Fruit fly (Drosophila melanogaster): ENCODE data around the gene Kap-alpha3.
A peak's percentile ranks its signal among the peaks of the same experiment; 100 is the strongest.

Gene Kap-alpha3

DNA sequence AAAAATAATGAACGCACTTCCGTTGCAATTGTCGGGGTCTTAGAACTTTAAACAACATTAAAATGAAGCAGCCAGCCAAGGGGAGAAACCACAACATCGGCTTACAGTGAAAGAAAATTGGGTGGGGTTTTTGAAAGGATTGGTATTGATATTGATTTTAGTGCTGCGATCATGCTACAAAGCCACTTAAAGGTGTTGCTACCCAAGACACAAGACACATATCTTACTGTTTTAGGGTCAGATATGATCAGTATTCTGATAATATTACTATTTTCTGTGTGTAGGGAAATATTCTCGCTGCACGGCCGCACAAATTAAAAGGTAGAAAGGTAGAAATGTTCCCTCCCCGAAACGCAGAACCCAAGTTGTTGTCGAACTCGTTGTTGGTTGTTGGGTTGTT lies 27.6 kb upstream of the Kap-alpha3 start (continued):
- TF ChIP-seq CG2678 (tag; optimal IDR thresholded peaks at IDR 0.05) (peak; percentile 23), CG13894 (tag; optimal IDR thresholded peaks at IDR 0.05) (no peak), exex (tag; optimal IDR thresholded peaks at IDR 0.05) (no peak), Deaf1 (tag; optimal IDR thresholded peaks at IDR 0.05) (no peak), CG1792 (GFP tag; optimal IDR thresholded peaks at IDR 0.05) (no peak), Rfx (GFP tag; IDR thresholded peaks at IDR 0.05) (no peak), CG10543 (GFP tag; optimal IDR thresholded peaks at IDR 0.05) (no peak), Dbx (GFP tag; IDR thresholded peaks at IDR 0.05) (no peak), CG15073 (GFP tag; optimal IDR thresholded peaks at IDR 0.05) (no peak), ranshi (GFP tag; IDR thresholded peaks at IDR 0.05) (no peak), PHDP (tag; optimal IDR thresholded peaks at IDR 0.05) (no peak), vnd (GFP tag; IDR thresholded peaks at IDR 0.05; ENCODE audit: partially characterized antibody) (no peak), gcm (GFP tag; optimal IDR thresholded peaks at IDR 0.05) (no peak), CG32532 (GFP tag; IDR thresholded peaks at IDR 0.05) (no peak), CG4707 (GFP tag; optimal IDR thresholded peaks at IDR 0.05) (no peak), dmrt11E (tag; optimal IDR thresholded peaks at IDR 0.05) (peak; percentile 81), CG12104 (GFP tag; optimal IDR thresholded peaks at IDR 0.05) (no peak), Sin3A (optimal IDR thresholded peaks at IDR 0.05) (no peak), salm (tag; optimal IDR thresholded peaks at IDR 0.05) (no peak), CG4360 (GFP tag; IDR thresholded peaks at IDR 0.05) (no peak), Mad (GFP tag; optimal IDR thresholded peaks at IDR 0.05) (no peak), TFAM (GFP tag; optimal IDR thresholded peaks at IDR 0.05) (no peak), CG3847 (GFP tag; IDR thresholded peaks at IDR 0.05) (no peak), eyg (GFP tag; optimal IDR thresholded peaks at IDR 0.05) (no peak), Lim3 (GFP tag; IDR thresholded peaks at IDR 0.05) (no peak), peb (GFP tag; IDR thresholded peaks at IDR 0.05) (no peak), CG17912 (GFP tag; optimal IDR thresholded peaks at IDR 0.05) (no peak), Sox102F (GFP tag; optimal IDR thresholded peaks at IDR 0.05) (no peak), CG13624 (GFP tag; optimal IDR thresholded peaks at IDR 0.05) (no peak), vvl (GFP tag; IDR thresholded peaks at IDR 0.05) (peak; percentile 61; the same call in 1 of the 2 replicates), grau (tag; optimal IDR thresholded peaks at IDR 0.05) (peak; percentile 28), unc-4 (GFP tag; IDR thresholded peaks at IDR 0.05; ENCODE audit: partially characterized antibody) (no peak), CG13424 (tag; optimal IDR thresholded peaks at IDR 0.05) (peak; percentile 8), lab (GFP tag; optimal IDR thresholded peaks at IDR 0.05) (peak; percentile 2), sd (tag; optimal IDR thresholded peaks at IDR 0.05) (no peak), chm (GFP tag; IDR thresholded peaks at IDR 0.05) (peak; percentile 63; the same call in 1 of the 2 replicates), CG11456 (GFP tag; IDR thresholded peaks at IDR 0.05) (no peak), CG34376 (GFP tag; optimal IDR thresholded peaks at IDR 0.05) (no peak), zfh1 (GFP tag; IDR thresholded peaks at IDR 0.05) (peak; percentile 68; the same call in 1 of the 3 replicates), stwl (tag; optimal IDR thresholded peaks at IDR 0.05) (peak; percentile 2), dpn (GFP tag; optimal IDR thresholded peaks at IDR 0.05) (peak; percentile 11 to 29), tna (GFP tag; IDR thresholded peaks at IDR 0.05; ENCODE audit: partially characterized antibody) (no peak), Hsf (GFP tag; optimal IDR thresholded peaks at IDR 0.05) (peak; percentile 21), ap (GFP tag; IDR thresholded peaks at IDR 0.05) (no peak), sob (GFP tag; IDR thresholded peaks at IDR 0.05) (no peak), MTF-1 (GFP tag; optimal IDR thresholded peaks at IDR 0.05; ENCODE audit: borderline replicate concordance) (peak; percentile 13), CG9797 (GFP tag; optimal IDR thresholded peaks at IDR 0.05) (no peak), E2f1 (GFP tag; IDR thresholded peaks at IDR 0.05) (0 out of 2 replicates have a peak, but pooled peaks have one; percentile 14), ken (GFP tag; IDR thresholded peaks at IDR 0.05) (no peak), h (optimal IDR thresholded peaks at IDR 0.05) (no peak), Adf1 (GFP tag; IDR thresholded peaks at IDR 0.05) (no peak), CG1832 (GFP tag; optimal IDR thresholded peaks at IDR 0.05) (no peak)

Measured in whole organism, embryonic.